Fruit fly (Drosophila melanogaster): ENCODE data around the gene CG33093.

CG33093 gene

DNA sequence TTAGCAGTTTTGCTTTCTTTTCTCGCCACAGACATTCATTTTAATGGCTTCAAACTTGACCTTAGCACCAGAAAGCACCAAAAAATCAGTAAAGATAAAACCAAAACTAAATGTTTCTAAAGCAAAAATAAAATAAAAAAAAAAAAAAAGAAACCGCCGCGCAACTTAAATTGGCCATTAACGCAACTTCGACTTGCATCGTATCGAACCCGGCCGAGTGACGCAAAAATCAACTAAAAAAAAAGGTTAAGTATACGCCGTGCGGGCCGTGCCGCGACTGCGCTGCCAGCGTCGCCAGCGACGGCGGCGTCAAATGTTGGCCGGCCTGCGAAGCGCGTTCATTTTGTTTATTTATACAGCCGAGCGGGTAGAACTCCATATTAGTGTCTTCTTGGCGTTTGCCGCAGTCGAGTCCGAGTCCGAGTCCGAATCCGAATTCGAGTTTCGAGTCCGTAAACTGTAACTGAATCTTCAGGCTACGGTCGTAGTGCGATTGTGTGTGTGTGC, 18.6 kb upstream of the CG33093 start, which contains the start of gene bond:
Gene bond, plus strand, starts transcription at position 375 of the 507 bp plus-strand sequence.
- TF ChIP-seq CG12605 (GFP tag; IDR thresholded peaks at IDR 0.05): no peak
- TF ChIP-seq CG15710 (tag; optimal IDR thresholded peaks at IDR 0.05): no peak
- TF ChIP-seq Pif1B (GFP tag; optimal IDR thresholded peaks at IDR 0.05): no peak
- TF ChIP-seq CG34367 (tag; optimal IDR thresholded peaks at IDR 0.05): no peak
- no peak for TF ChIP-seq CG4496 (GFP tag; IDR thresholded peaks at IDR 0.05)
- no peak for TF ChIP-seq EcR (GFP tag; optimal IDR thresholded peaks at IDR 0.05)
- TF ChIP-seq Snoo (tag; optimal IDR thresholded peaks at IDR 0.05): no peak
- no peak for TF ChIP-seq CG8159 (tag; optimal IDR thresholded peaks at IDR 0.05)
- TF ChIP-seq CG13204 (GFP tag; optimal IDR thresholded peaks at IDR 0.05): no peak

DNA sequence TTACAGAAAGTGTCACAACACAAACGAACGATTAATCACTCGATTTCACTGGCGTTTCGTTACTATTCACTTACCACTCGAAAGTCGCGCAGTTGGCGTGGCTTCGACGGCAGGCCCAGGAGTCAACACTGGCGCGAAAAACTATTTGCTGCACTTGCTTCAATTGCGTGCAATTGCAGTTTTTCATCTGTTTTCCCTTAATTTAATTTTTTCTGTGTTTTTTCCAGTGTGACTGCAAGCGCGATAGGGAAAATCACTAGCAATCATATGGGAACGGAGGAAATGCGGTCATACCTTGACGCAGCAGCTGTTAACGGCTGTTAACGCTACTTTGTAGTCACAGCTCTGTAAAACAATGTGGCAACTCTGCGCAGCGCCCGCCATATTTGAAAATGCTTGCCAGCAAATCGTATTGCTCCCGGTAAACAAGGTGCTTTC, 15.9 kb upstream of the CG33093 start, which contains the start of gene AdipoR:
Gene AdipoR, minus strand, starts transcription at position 262 of the 438 bp plus-strand sequence.
- no peak for TF ChIP-seq CG32121 (GFP tag; IDR thresholded peaks at IDR 0.05)
- TF ChIP-seq rn (GFP tag; IDR thresholded peaks at IDR 0.05): no peak
- TF ChIP-seq CG15710 (tag; optimal IDR thresholded peaks at IDR 0.05): no peak
- TF ChIP-seq CG14655 (GFP tag; optimal IDR thresholded peaks at IDR 0.05): no peak
- no peak for TF ChIP-seq CG8159 (tag; optimal IDR thresholded peaks at IDR 0.05)
- TF ChIP-seq CG4496 (GFP tag; IDR thresholded peaks at IDR 0.05): 0 out of 3 replicates have a peak, but pooled peaks have one; percentile 30
- TF ChIP-seq CG13204 (GFP tag; optimal IDR thresholded peaks at IDR 0.05): no peak
- TF ChIP-seq CG10348 (GFP tag; IDR thresholded peaks at IDR 0.05): no peak
- TF ChIP-seq CG12605 (GFP tag; IDR thresholded peaks at IDR 0.05): peak; percentile 18; the same call in 1 of the 2 replicates
- TF ChIP-seq Pif1B (GFP tag; optimal IDR thresholded peaks at IDR 0.05): no peak
- no peak for TF ChIP-seq fd96Ca (GFP tag; IDR thresholded peaks at IDR 0.05)
- no peak for TF ChIP-seq CG17806 (tag; optimal IDR thresholded peaks at IDR 0.05)
- TF ChIP-seq Pif1A (GFP tag; optimal IDR thresholded peaks at IDR 0.05): no peak
- no peak for TF ChIP-seq CG9948 (tag; optimal IDR thresholded peaks at IDR 0.05)
- no peak for TF ChIP-seq D1 (tag; optimal IDR thresholded peaks at IDR 0.05)
- TF ChIP-seq CG34367 (tag; optimal IDR thresholded peaks at IDR 0.05): no peak
- TF ChIP-seq CG8301 (tag; optimal IDR thresholded peaks at IDR 0.05): peak; percentile 0
- TF ChIP-seq gl (tag; optimal IDR thresholded peaks at IDR 0.05): no peak
- no peak for TF ChIP-seq EcR (GFP tag; optimal IDR thresholded peaks at IDR 0.05)
- peak; percentile 68; the same call in 1 of the 2 replicates for TF ChIP-seq Ets98B (GFP tag; IDR thresholded peaks at IDR 0.05)
- TF ChIP-seq Snoo (tag; optimal IDR thresholded peaks at IDR 0.05): peak; percentile 31

DNA sequence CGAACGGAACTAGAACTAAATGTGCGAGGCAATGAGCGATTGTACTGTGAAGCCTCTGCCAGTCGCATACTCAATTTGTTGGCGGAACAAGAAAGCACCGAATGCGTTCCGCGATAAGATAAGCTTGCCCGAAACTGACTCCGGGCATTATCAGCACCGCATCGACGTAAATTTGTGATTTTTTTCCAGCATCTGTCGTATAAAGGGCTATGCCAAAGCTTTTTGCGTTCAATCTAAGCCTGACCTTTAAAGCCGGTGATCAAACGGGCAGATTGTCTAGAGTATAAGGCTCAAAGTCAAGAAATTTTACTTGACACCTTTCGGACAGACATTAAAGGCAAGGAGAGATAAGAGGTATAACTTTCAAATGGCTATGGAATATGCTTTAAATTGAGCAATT, 14.3 kb upstream of the CG33093 start:
- TF ChIP-seq rn (GFP tag; IDR thresholded peaks at IDR 0.05): no peak
- no peak for TF ChIP-seq CG12605 (GFP tag; IDR thresholded peaks at IDR 0.05)
- no peak for TF ChIP-seq fd96Ca (GFP tag; IDR thresholded peaks at IDR 0.05)

DNA sequence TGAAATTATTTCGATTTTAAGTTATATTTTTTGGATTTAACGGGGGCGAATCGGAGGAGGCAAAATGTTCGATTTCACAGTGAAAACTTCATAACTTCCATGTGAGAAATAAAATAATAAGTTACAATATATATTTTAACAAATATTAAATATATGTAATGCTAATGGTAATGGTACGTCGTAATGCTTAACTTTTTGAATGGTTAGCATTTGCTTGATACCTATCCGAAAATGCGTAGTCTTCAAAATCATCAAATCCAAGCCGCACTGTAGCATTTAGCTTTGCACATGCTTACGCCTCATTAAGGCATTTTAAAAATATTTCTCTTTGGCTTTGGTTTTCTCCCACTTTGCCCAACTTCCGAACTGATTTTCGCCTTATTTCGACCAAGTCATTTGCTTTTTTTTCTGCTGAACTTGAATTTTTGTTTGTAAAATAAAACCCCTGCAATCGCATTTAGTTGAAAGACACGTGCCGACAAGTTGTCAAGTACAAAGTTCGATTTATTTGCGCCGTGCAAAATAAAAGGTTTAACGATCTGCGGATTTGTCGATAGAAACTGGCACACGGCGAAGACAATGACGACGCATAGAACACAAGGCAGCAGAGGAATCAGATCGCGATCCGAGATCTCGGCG, 11.2 kb upstream of the CG33093 start:
- TF ChIP-seq CG12605 (GFP tag; IDR thresholded peaks at IDR 0.05) (no peak), CG9948 (tag; optimal IDR thresholded peaks at IDR 0.05) (no peak), Pif1A (GFP tag; optimal IDR thresholded peaks at IDR 0.05) (no peak), Ets98B (GFP tag; IDR thresholded peaks at IDR 0.05) (no peak), Pif1B (GFP tag; optimal IDR thresholded peaks at IDR 0.05) (no peak), gl (tag; optimal IDR thresholded peaks at IDR 0.05) (no peak), CG8301 (tag; optimal IDR thresholded peaks at IDR 0.05) (no peak), D1 (tag; optimal IDR thresholded peaks at IDR 0.05) (no peak)

DNA sequence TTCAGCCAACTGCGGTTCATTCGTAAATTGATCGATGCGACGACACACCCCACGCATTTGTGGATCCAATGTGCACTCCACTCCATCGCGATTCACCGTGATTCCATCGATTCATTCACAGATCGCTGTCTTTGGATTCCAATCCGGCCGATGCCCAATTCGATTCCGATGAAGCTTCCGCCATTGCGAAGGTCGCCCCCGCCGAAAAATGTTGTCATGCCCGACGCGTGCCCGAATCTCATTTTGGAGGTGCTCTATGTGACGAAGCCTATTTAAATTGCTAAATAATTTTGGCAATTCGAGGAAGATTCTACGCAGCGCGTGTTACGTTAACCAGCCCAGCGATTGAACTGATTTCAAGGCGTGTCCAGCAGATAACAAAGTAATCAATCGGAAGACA, 9.0 kb upstream of the CG33093 start:
- no peak for TF ChIP-seq D1 (tag; optimal IDR thresholded peaks at IDR 0.05)
- TF ChIP-seq CG17806 (tag; optimal IDR thresholded peaks at IDR 0.05): no peak
- TF ChIP-seq CG8301 (tag; optimal IDR thresholded peaks at IDR 0.05): no peak
- no peak for TF ChIP-seq CG10348 (GFP tag; IDR thresholded peaks at IDR 0.05)
- TF ChIP-seq CG8159 (tag; optimal IDR thresholded peaks at IDR 0.05): no peak
- TF ChIP-seq CG34367 (tag; optimal IDR thresholded peaks at IDR 0.05): no peak
- no peak for TF ChIP-seq Ets98B (GFP tag; IDR thresholded peaks at IDR 0.05)
- TF ChIP-seq CG32121 (GFP tag; IDR thresholded peaks at IDR 0.05): no peak
- TF ChIP-seq fd96Ca (GFP tag; IDR thresholded peaks at IDR 0.05): no peak
- no peak for TF ChIP-seq rn (GFP tag; IDR thresholded peaks at IDR 0.05)
- no peak for TF ChIP-seq Snoo (tag; optimal IDR thresholded peaks at IDR 0.05)
- no peak for TF ChIP-seq Pif1B (GFP tag; optimal IDR thresholded peaks at IDR 0.05)
- TF ChIP-seq CG4496 (GFP tag; IDR thresholded peaks at IDR 0.05): no peak
- TF ChIP-seq EcR (GFP tag; optimal IDR thresholded peaks at IDR 0.05): no peak

DNA sequence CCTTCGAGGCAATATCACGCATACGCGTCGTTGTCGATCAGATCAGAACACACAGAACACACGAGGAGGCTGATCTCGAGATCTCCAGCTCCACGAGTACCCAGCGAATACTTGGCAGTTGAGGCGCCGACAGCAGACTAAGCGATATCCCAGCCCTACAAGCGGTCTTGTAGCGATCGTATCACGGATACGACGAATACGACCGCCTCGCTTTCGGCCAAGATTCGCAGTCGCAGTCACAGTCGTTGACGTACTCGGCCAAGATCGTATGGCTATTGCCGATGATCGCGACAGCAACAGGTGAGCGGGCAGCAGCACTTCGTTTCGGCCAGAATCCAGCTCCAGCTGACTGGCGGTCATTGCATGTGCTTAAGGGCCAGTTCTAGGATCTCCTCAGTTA, 8.0 kb upstream of the CG33093 start, which contains the start of gene CG5326:
Gene CG5326, minus strand, starts transcription at position 158 of the 400 bp plus-strand sequence.
- TF ChIP-seq D1 (tag; optimal IDR thresholded peaks at IDR 0.05): no peak
- peak; percentile 5 for TF ChIP-seq CG8159 (tag; optimal IDR thresholded peaks at IDR 0.05)
- TF ChIP-seq gl (tag; optimal IDR thresholded peaks at IDR 0.05): peak; percentile 3
- no peak for TF ChIP-seq CG17806 (tag; optimal IDR thresholded peaks at IDR 0.05)
- no peak for TF ChIP-seq Pif1B (GFP tag; optimal IDR thresholded peaks at IDR 0.05)
- peak; percentile 13 for TF ChIP-seq CG15710 (tag; optimal IDR thresholded peaks at IDR 0.05)
- TF ChIP-seq CG34367 (tag; optimal IDR thresholded peaks at IDR 0.05): no peak
- peak; percentile 84 for TF ChIP-seq CG13204 (GFP tag; optimal IDR thresholded peaks at IDR 0.05)
- TF ChIP-seq Snoo (tag; optimal IDR thresholded peaks at IDR 0.05): no peak
- peak; percentile 74 for TF ChIP-seq EcR (GFP tag; optimal IDR thresholded peaks at IDR 0.05)

Measured in whole organism, pupa.